Worm (Caenorhabditis elegans): ENCODE results near the gene F19G12.11.

DNA sequence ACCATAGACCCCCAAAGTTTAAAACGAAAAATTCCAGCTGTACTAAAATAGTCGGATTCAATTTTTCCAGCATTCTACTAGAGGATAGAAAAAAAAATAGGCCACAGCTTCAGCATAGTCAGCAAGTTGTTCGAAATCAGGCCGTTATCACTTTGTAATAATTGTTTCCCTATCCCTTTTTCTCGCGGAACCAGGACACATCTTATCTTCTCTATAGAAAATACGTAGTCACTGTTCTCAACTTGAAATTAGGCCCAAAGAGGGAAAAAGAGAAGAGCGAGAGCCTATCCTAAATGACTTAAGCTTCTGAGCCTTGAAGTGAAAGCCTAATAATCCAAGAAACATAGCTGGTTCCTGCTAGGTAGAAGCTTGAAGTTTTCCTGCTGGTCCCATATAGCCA is 19.4 kb upstream of the F19G12.11 start:
- TF ChIP-seq daf-12 (tag; optimal IDR thresholded peaks at IDR 0.05) (no peak), lin-39 (tag; optimal IDR thresholded peaks at IDR 0.05) (no peak), nhr-237 (tag; optimal IDR thresholded peaks at IDR 0.05) (no peak), ztf-11 (tag; optimal IDR thresholded peaks at IDR 0.05) (no peak), ceh-62 (tag; optimal IDR thresholded peaks at IDR 0.05) (no peak)
